Fruit fly (Drosophila melanogaster) whole organism, prepupa: ENCODE data around the gene vers.

Experiments
- CG11294 ChIP-seq: fragments of 200-800 bp; sonication (Bioruptor generic); IDR thresholded peaks from 2 replicates; pipeline ENCODE4 v1.3.6; 2022; ENCODE audit warnings: missing biosample characterization, missing genetic modification characterization
- CG11762 ChIP-seq: fragments of 200-800 bp; sonication (Bioruptor generic); optimal IDR thresholded peaks from 3 replicates; lab custom pipeline; 2016; ENCODE audit warnings: missing biosample characterization, missing genetic modification characterization; ENCODE audit not compliant: insufficient read depth
- CG15336 ChIP-seq: fragments of 200-800 bp; sonication (Bioruptor generic); IDR thresholded peaks from 2 replicates; pipeline ENCODE4 v1.3.6; 2022; ENCODE audit warnings: missing biosample characterization, missing genetic modification characterization
- CG16779 ChIP-seq: fragments of 200-800 bp; sonication (Bioruptor generic); optimal IDR thresholded peaks from 3 replicates; lab custom pipeline; 2017; ENCODE audit warnings: missing biosample characterization, mild to moderate bottlenecking, missing genetic modification characterization
- CG3032 ChIP-seq: fragments of 200-800 bp; optimal IDR thresholded peaks from 2 replicates; lab custom pipeline; 2019; ENCODE audit warnings: missing biosample characterization, mild to moderate bottlenecking, missing genetic modification characterization, moderate library complexity
- CG31627 ChIP-seq: fragments of 200-800 bp; sonication (Bioruptor generic); optimal IDR thresholded peaks from 3 replicates; lab custom pipeline; 2016; ENCODE audit warnings: missing biosample characterization, missing genetic modification characterization
- CG32006 ChIP-seq: fragments of 200-800 bp; sonication (Bioruptor generic); optimal IDR thresholded peaks from 3 replicates; lab custom pipeline; 2017; ENCODE audit warnings: missing biosample characterization, mild to moderate bottlenecking, missing genetic modification characterization
- CG34406 ChIP-seq: fragments of 200-800 bp; sonication (Bioruptor generic); optimal IDR thresholded peaks from 3 replicates; lab custom pipeline; 2016; ENCODE audit warnings: missing biosample characterization, missing genetic modification characterization
- CG3919 ChIP-seq: fragments of 200-800 bp; sonication (Bioruptor generic); optimal IDR thresholded peaks from 3 replicates; lab custom pipeline; 2016; ENCODE audit warnings: missing biosample characterization, missing genetic modification characterization
- CG4318 ChIP-seq: fragments of 200-800 bp; sonication (Bioruptor generic); optimal IDR thresholded peaks from 3 replicates; lab custom pipeline; 2017; ENCODE audit warnings: missing biosample characterization, mild to moderate bottlenecking, missing genetic modification characterization
- CG6163 ChIP-seq: fragments of 200-800 bp; sonication (Bioruptor generic); IDR thresholded peaks from 3 replicates; pipeline ENCODE4 v1.3.6; 2022; ENCODE audit warnings: missing biosample characterization, missing genetic modification characterization
- CG6276 ChIP-seq: fragments of 200-800 bp; sonication (Bioruptor generic); optimal IDR thresholded peaks from 2 replicates; lab custom pipeline; 2017; ENCODE audit warnings: missing biosample characterization, mild to moderate bottlenecking, missing genetic modification characterization
- CG6792 ChIP-seq: fragments of 200-800 bp; sonication (Bioruptor generic); optimal IDR thresholded peaks from 3 replicates; lab custom pipeline; 2016; ENCODE audit warnings: missing biosample characterization, missing genetic modification characterization
- CG6854 ChIP-seq: fragments of 200-800 bp; sonication (Bioruptor generic); optimal IDR thresholded peaks from 2 replicates; lab custom pipeline; 2017; ENCODE audit warnings: missing biosample characterization, mild to moderate bottlenecking, missing genetic modification characterization
- CG7368 ChIP-seq: fragments of 200-800 bp; sonication (Bioruptor generic); optimal IDR thresholded peaks from 3 replicates; lab custom pipeline; 2016; ENCODE audit warnings: missing biosample characterization, missing genetic modification characterization
- CG8119 ChIP-seq: fragments of 200-800 bp; sonication (Bioruptor generic); IDR thresholded peaks from 3 replicates; pipeline ENCODE4 v1.3.6; 2022; ENCODE audit warnings: missing biosample characterization, missing genetic modification characterization
- CG8632 ChIP-seq: fragments of 200-800 bp; sonication (Bioruptor generic); optimal IDR thresholded peaks from 3 replicates; lab custom pipeline; 2016; ENCODE audit warnings: missing biosample characterization, missing genetic modification characterization
- CG9139 ChIP-seq: fragments of 200-800 bp; sonication (Bioruptor generic); optimal IDR thresholded peaks from 3 replicates; lab custom pipeline; 2017; ENCODE audit warnings: missing biosample characterization, mild to moderate bottlenecking, missing genetic modification characterization
- Eip75B ChIP-seq: fragments of 200-800 bp; sonication (Bioruptor generic); optimal IDR thresholded peaks from 3 replicates; lab custom pipeline; 2016; ENCODE audit warnings: missing biosample characterization, missing genetic modification characterization
- Eip78C ChIP-seq: fragments of 200-800 bp; sonication (Bioruptor generic); peaks from one replicate; lab custom pipeline; 2016; ENCODE audit warnings: missing biosample characterization, missing genetic modification characterization
- Eip93F ChIP-seq: fragments of 200-800 bp; sonication (Bioruptor generic); optimal IDR thresholded peaks from 2 replicates; lab custom pipeline; 2016; ENCODE audit warnings: missing biosample characterization, mild to moderate bottlenecking, missing genetic modification characterization
- Ets21C ChIP-seq: fragments of 200-800 bp; sonication (Bioruptor generic); optimal IDR thresholded peaks from 3 replicates; lab custom pipeline; 2016; ENCODE audit warnings: missing biosample characterization, missing genetic modification characterization
- Gug ChIP-seq: fragments of 200-800 bp; sonication (Bioruptor generic); IDR thresholded peaks from 2 replicates; pipeline ENCODE4 v1.3.6; 2022; ENCODE audit warnings: missing biosample characterization, missing genetic modification characterization
- Hr38 ChIP-seq: sonication (Bioruptor generic); optimal IDR thresholded peaks from 2 replicates; lab custom pipeline; 2016; ENCODE audit warnings: missing biosample characterization, missing genetic modification characterization
- Hr39 ChIP-seq: fragments of 200-800 bp; sonication (Bioruptor generic); optimal IDR thresholded peaks from 2 replicates; lab custom pipeline; 2016; ENCODE audit warnings: missing biosample characterization, missing genetic modification characterization
- Hr4 ChIP-seq: fragments of 200-800 bp; sonication (Bioruptor generic); optimal IDR thresholded peaks from 3 replicates; lab custom pipeline; 2016; ENCODE audit warnings: missing biosample characterization, missing genetic modification characterization
- Lpt ChIP-seq: fragments of 200-800 bp; sonication (Bioruptor generic); optimal IDR thresholded peaks from 3 replicates; lab custom pipeline; 2016; ENCODE audit warnings: missing biosample characterization, missing genetic modification characterization
- Met ChIP-seq: fragments of 200-800 bp; sonication (Bioruptor generic); optimal IDR thresholded peaks from 3 replicates; lab custom pipeline; 2016; ENCODE audit warnings: missing biosample characterization, missing genetic modification characterization
- OdsH ChIP-seq: fragments of 200-800 bp; sonication (Bioruptor generic); optimal IDR thresholded peaks from 3 replicates; lab custom pipeline; 2016; ENCODE audit warnings: missing biosample characterization, missing genetic modification characterization
- Smox ChIP-seq: fragments of 200-800 bp; sonication (Bioruptor generic); optimal IDR thresholded peaks from 3 replicates; lab custom pipeline; 2016; ENCODE audit warnings: missing biosample characterization, missing genetic modification characterization
- Sox102F ChIP-seq: fragments of 200-800 bp; sonication (Bioruptor generic); optimal IDR thresholded peaks from 2 replicates; lab custom pipeline; 2016; ENCODE audit warnings: missing biosample characterization, mild to moderate bottlenecking, missing genetic modification characterization
- Sox14 ChIP-seq: fragments of 200-800 bp; sonication (Bioruptor generic); optimal IDR thresholded peaks from 3 replicates; lab custom pipeline; 2016; ENCODE audit warnings: missing biosample characterization, missing genetic modification characterization
- achi ChIP-seq: fragments of 200-800 bp; sonication (Bioruptor generic); optimal IDR thresholded peaks from 3 replicates; lab custom pipeline; 2016; ENCODE audit warnings: missing biosample characterization, missing genetic modification characterization
- acj6 ChIP-seq: fragments of 200-800 bp; sonication (Bioruptor generic); optimal IDR thresholded peaks from 3 replicates; lab custom pipeline; 2016; ENCODE audit warnings: missing biosample characterization, missing genetic modification characterization
- cyc ChIP-seq: fragments of 200-800 bp; sonication (Bioruptor generic); optimal IDR thresholded peaks from 3 replicates; lab custom pipeline; 2016; ENCODE audit warnings: missing biosample characterization, missing genetic modification characterization
- dac ChIP-seq: fragments of 200-800 bp; sonication (Bioruptor generic); optimal IDR thresholded peaks from 2 replicates; lab custom pipeline; 2017; ENCODE audit warnings: missing biosample characterization, mild to moderate bottlenecking, missing genetic modification characterization
- dsx ChIP-seq: fragments of 200-800 bp; optimal IDR thresholded peaks from 3 replicates; lab custom pipeline; 2019; ENCODE audit warnings: missing biosample characterization, mild to moderate bottlenecking, missing genetic modification characterization, moderate library complexity; ENCODE audit not compliant: poor library complexity, severe bottlenecking
- eg ChIP-seq: fragments of 200-800 bp; sonication (Bioruptor generic); IDR thresholded peaks from 3 replicates; pipeline ENCODE4 v1.3.6; 2022; ENCODE audit warnings: missing biosample characterization, missing genetic modification characterization
- esn ChIP-seq: fragments of 200-800 bp; sonication (Bioruptor generic); optimal IDR thresholded peaks from 2 replicates; lab custom pipeline; 2016; ENCODE audit warnings: missing biosample characterization, mild to moderate bottlenecking, missing genetic modification characterization, moderate library complexity
- fkh ChIP-seq: fragments of 200-800 bp; sonication (Bioruptor generic); optimal IDR thresholded peaks from 3 replicates; lab custom pipeline; 2017; ENCODE audit warnings: missing biosample characterization, mild to moderate bottlenecking, missing genetic modification characterization, moderate library complexity
- lz ChIP-seq: fragments of 200-800 bp; sonication (Bioruptor generic); optimal IDR thresholded peaks from 3 replicates; lab custom pipeline; 2016; ENCODE audit warnings: missing biosample characterization, missing genetic modification characterization
- net ChIP-seq: fragments of 200-800 bp; sonication (Bioruptor generic); optimal IDR thresholded peaks from 3 replicates; lab custom pipeline; 2016; ENCODE audit warnings: missing biosample characterization, missing genetic modification characterization
- pdm3 ChIP-seq: fragments of 200-800 bp; sonication (Bioruptor generic); optimal IDR thresholded peaks from 3 replicates; lab custom pipeline; 2016; ENCODE audit warnings: missing biosample characterization, missing genetic modification characterization
- spab ChIP-seq: fragments of 200-800 bp; sonication (Bioruptor generic); optimal IDR thresholded peaks from 2 replicates; lab custom pipeline; 2017; ENCODE audit warnings: missing biosample characterization, mild to moderate bottlenecking, missing genetic modification characterization, missing genetic modification reagents
- ss ChIP-seq, 2 experiments: fragments of 200-800 bp; sonication (Bioruptor generic); optimal IDR thresholded peaks; 2 replicates in 1 of 2; 3 replicates in 1 of 2; lab custom pipeline; 2017 to 2018; ENCODE audit warnings: mild to moderate bottlenecking in 2 of 2, missing biosample characterization in 2 of 2, missing genetic modification characterization in 2 of 2, moderate library complexity in 1 of 2
- svp ChIP-seq: fragments of 200-800 bp; sonication (Bioruptor generic); peaks from one replicate; lab custom pipeline; 2016; ENCODE audit warnings: missing biosample characterization, missing genetic modification characterization
- topi ChIP-seq: fragments of 200-800 bp; sonication (Bioruptor generic); optimal IDR thresholded peaks from 3 replicates; lab custom pipeline; 2016; ENCODE audit warnings: missing biosample characterization, missing genetic modification characterization

The vers gene

dm6 chr3L:12072388-12072787 lies 43.5 kb upstream of the vers start (continued):
- TF ChIP-seq CG9139 (no peak), lz (GFP tag; lab: Kevin White, UChicago) (no peak), spab (GFP tag; lab: Kevin White, UChicago) (no peak), eg (GFP tag; lab: Robert Waterston, UW) (peak; percentile 78), CG8119 (peak; percentile 86), CG6854 (no peak), topi (GFP tag; lab: Kevin White, UChicago) (peak; percentile 27), CG16779 (tag; lab: Kevin White, UChicago) (no peak), CG32006 (GFP tag; lab: Kevin White, UChicago) (peak; percentile 83), Hr38 (no peak)

dm6 chr3L:12073076-12073475 lies 42.8 kb upstream of the vers start:
- TF ChIP-seq CG4318 = peak; percentile 60
- TF ChIP-seq CG8119 = peak; percentile 42; the same call in 1 of the 3 replicates
- no peak for TF ChIP-seq Ets21C
- TF ChIP-seq pdm3 (GFP tag; lab: Kevin White, UChicago) = peak; percentile 32
- TF ChIP-seq CG3032 (tag; lab: Kevin White, UChicago) = no peak
- no peak for TF ChIP-seq Eip93F (GFP tag; lab: Kevin White, UChicago)
- no peak for TF ChIP-seq dsx (GFP tag; lab: Kevin White, UChicago)
- TF ChIP-seq CG34406 = no peak
- TF ChIP-seq Lpt (GFP tag; lab: Kevin White, UChicago) = no peak
- no peak for TF ChIP-seq dac
- TF ChIP-seq CG8632 = no peak
- peak; percentile 47 for TF ChIP-seq achi (GFP tag; lab: Kevin White, UChicago)
- TF ChIP-seq Eip78C = peak; percentile 85
- peak; percentile 37 for TF ChIP-seq OdsH (GFP tag; lab: Kevin White, UChicago)
- TF ChIP-seq CG15336 (GFP tag; lab: Robert Waterston, UW) = peak; percentile 83
- TF ChIP-seq topi (GFP tag; lab: Kevin White, UChicago) = peak; percentile 5
- TF ChIP-seq cyc (GFP tag; lab: Kevin White, UChicago) = peak; percentile 9
- TF ChIP-seq Gug = peak; percentile 64
- peak; percentile 34 for TF ChIP-seq CG6276 (GFP tag; lab: Kevin White, UChicago)
- TF ChIP-seq eg (GFP tag; lab: Robert Waterston, UW) = peak; percentile 85
- peak; percentile 3 for TF ChIP-seq Smox (GFP tag; lab: Kevin White, UChicago)
- peak; percentile 30 for TF ChIP-seq CG3919 (GFP tag; lab: Kevin White, UChicago)
- TF ChIP-seq ss (GFP tag; optimal IDR thresholded peaks at IDR 0.05; lab: Kevin White, UChicago) = no peak
- TF ChIP-seq Hr38 = no peak
- TF ChIP-seq CG7368 (GFP tag; lab: Kevin White, UChicago) = no peak
- TF ChIP-seq Met (GFP tag; lab: Kevin White, UChicago) = peak; percentile 51
- TF ChIP-seq CG11294 (GFP tag; lab: Robert Waterston, UW) = peak; percentile 58; the same call in 1 of the 2 replicates
- peak; percentile 9 for TF ChIP-seq CG31627
- TF ChIP-seq Sox102F (GFP tag; lab: Kevin White, UChicago) = peak; percentile 47
- peak; percentile 30 for TF ChIP-seq esn (GFP tag; lab: Kevin White, UChicago)
- peak; percentile 79 for TF ChIP-seq Hr4 (GFP tag; lab: Kevin White, UChicago)
- peak; percentile 75 for TF ChIP-seq CG6163 (GFP tag; lab: Robert Waterston, UW)
- peak; percentile 54 for TF ChIP-seq Sox14
- peak; percentile 38 for TF ChIP-seq acj6 (GFP tag; lab: Kevin White, UChicago)
- TF ChIP-seq net (GFP tag; lab: Kevin White, UChicago) = no peak
- peak; percentile 27 for TF ChIP-seq Eip75B (GFP tag; lab: Kevin White, UChicago)
- TF ChIP-seq CG32006 (GFP tag; lab: Kevin White, UChicago) = peak; percentile 59
- peak; percentile 12 for TF ChIP-seq lz (GFP tag; lab: Kevin White, UChicago)
- peak; percentile 27 for TF ChIP-seq Hr39
- TF ChIP-seq spab (GFP tag; lab: Kevin White, UChicago) = no peak
- TF ChIP-seq svp (GFP tag; lab: Kevin White, UChicago) = peak; percentile 60
- no peak for TF ChIP-seq CG6792 (GFP tag; lab: Kevin White, UChicago)
- peak; percentile 27 for TF ChIP-seq CG11762 (GFP tag; lab: Kevin White, UChicago)
- no peak for TF ChIP-seq fkh (GFP tag; lab: Kevin White, UChicago)
